Fruit fly (Drosophila melanogaster) whole organism, embryonic: ENCODE data around the gene mts.
A peak's percentile ranks its signal among the peaks of the same experiment; 100 is the strongest.

ENCODE experiments used
- CG10209 ChIP-seq: fragments of 200-800 bp; sonication (Bioruptor generic); optimal IDR thresholded peaks from 3 replicates; lab custom pipeline; 2017; ENCODE audit warnings: missing biosample characterization, mild to moderate bottlenecking, missing genetic modification characterization, missing genetic modification reagents
- CG12071 ChIP-seq: fragments of 200-800 bp; sonication (Bioruptor generic); optimal IDR thresholded peaks from 3 replicates; lab custom pipeline; 2018; ENCODE audit warnings: missing biosample characterization, mild to moderate bottlenecking, missing genetic modification characterization
- CG15073 ChIP-seq: fragments of 200-800 bp; sonication (Bioruptor generic); optimal IDR thresholded peaks from 2 replicates; lab custom pipeline; 2016; ENCODE audit warnings: missing biosample characterization, missing genetic modification characterization
- CG1647 ChIP-seq: fragments of 200-800 bp; sonication (Bioruptor generic); optimal IDR thresholded peaks from 3 replicates; lab custom pipeline; 2016; ENCODE audit warnings: missing biosample characterization, missing genetic modification characterization
- CG16815 ChIP-seq: fragments of 200-800 bp; sonication (Bioruptor generic); optimal IDR thresholded peaks from 3 replicates; lab custom pipeline; 2017; ENCODE audit warnings: missing biosample characterization, mild to moderate bottlenecking, missing genetic modification characterization
- CG18599 ChIP-seq: fragments of 200-800 bp; sonication (Bioruptor generic); optimal IDR thresholded peaks from 3 replicates; lab custom pipeline; 2017; ENCODE audit warnings: missing biosample characterization, missing genetic modification characterization, mild to moderate bottlenecking, moderate library complexity, missing genetic modification reagents
- CG30431 ChIP-seq: fragments of 200-800 bp; sonication (Bioruptor generic); optimal IDR thresholded peaks from 2 replicates; lab custom pipeline; 2017; ENCODE audit warnings: missing biosample characterization, missing genetic modification characterization
- CG3163 ChIP-seq: fragments of 200-800 bp; sonication (Bioruptor generic); optimal IDR thresholded peaks from 3 replicates; lab custom pipeline; 2016; ENCODE audit warnings: missing biosample characterization, missing genetic modification characterization
- CG3407 ChIP-seq: fragments of 200-800 bp; sonication (Bioruptor generic); optimal IDR thresholded peaks from 2 replicates; lab custom pipeline; 2018; ENCODE audit warnings: missing biosample characterization, mild to moderate bottlenecking, missing genetic modification characterization
- CG34224 ChIP-seq: fragments of 200-800 bp; sonication (Bioruptor generic); IDR thresholded peaks from 3 replicates; pipeline ENCODE4 v1.3.6; 2022; ENCODE audit warnings: missing biosample characterization, missing genetic modification characterization; ENCODE audit not compliant: partially characterized antibody
- CG4404 ChIP-seq: fragments of 200-800 bp; sonication (Bioruptor generic); IDR thresholded peaks from 2 replicates; pipeline ENCODE4 v1.3.6; 2022; ENCODE audit warnings: missing biosample characterization, missing genetic modification characterization
- CG4424 ChIP-seq: fragments of 200-800 bp; sonication (Bioruptor generic); optimal IDR thresholded peaks from 3 replicates; lab custom pipeline; 2016; ENCODE audit warnings: missing biosample characterization, missing genetic modification characterization
- CG4707 ChIP-seq: fragments of 200-800 bp; sonication (Bioruptor generic); optimal IDR thresholded peaks from 2 replicates; lab custom pipeline; 2018; ENCODE audit warnings: missing biosample characterization, mild to moderate bottlenecking, missing genetic modification characterization, moderate library complexity
- CG4854 ChIP-seq: fragments of 200-800 bp; sonication (Bioruptor generic); optimal IDR thresholded peaks from 2 replicates; lab custom pipeline; 2016; ENCODE audit warnings: missing biosample characterization, missing genetic modification characterization, inconsistent platforms
- CG7271 ChIP-seq: fragments of 200-800 bp; sonication (Bioruptor generic); optimal IDR thresholded peaks from 2 replicates; lab custom pipeline; 2018; ENCODE audit warnings: missing biosample characterization, mild to moderate bottlenecking, missing genetic modification characterization, moderate library complexity
- CG7839 ChIP-seq: fragments of 200-800 bp; sonication (Bioruptor generic); optimal IDR thresholded peaks from 3 replicates; lab custom pipeline; 2018; ENCODE audit warnings: missing biosample characterization, mild to moderate bottlenecking, missing genetic modification characterization, moderate library complexity
- CG7928 ChIP-seq: fragments of 200-800 bp; sonication (Bioruptor generic); optimal IDR thresholded peaks from 2 replicates; lab custom pipeline; 2017; ENCODE audit warnings: missing biosample characterization, mild to moderate bottlenecking, missing genetic modification characterization
- CG8089 ChIP-seq: fragments of 200-800 bp; sonication (Bioruptor generic); optimal IDR thresholded peaks from 3 replicates; lab custom pipeline; 2016; ENCODE audit warnings: missing biosample characterization, missing genetic modification characterization
- CG8359 ChIP-seq: fragments of 200-800 bp; sonication (Bioruptor generic); optimal IDR thresholded peaks from 2 replicates; lab custom pipeline; 2017; ENCODE audit warnings: missing biosample characterization, mild to moderate bottlenecking, missing genetic modification characterization, borderline replicate concordance
- CG8944 ChIP-seq: fragments of 200-800 bp; sonication (Bioruptor generic); optimal IDR thresholded peaks from 3 replicates; lab custom pipeline; 2016; ENCODE audit warnings: missing biosample characterization, missing genetic modification characterization
- CG9437 ChIP-seq: fragments of 200-800 bp; sonication (Bioruptor generic); optimal IDR thresholded peaks from 2 replicates; lab custom pipeline; 2018; ENCODE audit warnings: missing biosample characterization, mild to moderate bottlenecking, missing genetic modification characterization
- CG9817 ChIP-seq: fragments of 200-800 bp; sonication (Bioruptor generic); optimal IDR thresholded peaks from 2 replicates; lab custom pipeline; 2018; ENCODE audit warnings: missing biosample characterization, mild to moderate bottlenecking, missing genetic modification characterization, moderate library complexity
- CTCF ChIP-seq: fragments of 200-800 bp; sonication (Bioruptor generic); optimal IDR thresholded peaks from 2 replicates; lab custom pipeline; 2017; ENCODE audit warnings: missing biosample characterization, mild to moderate bottlenecking, missing genetic modification characterization, moderate library complexity
- Doc3 ChIP-seq: fragments of 200-800 bp; sonication (Bioruptor generic); IDR thresholded peaks from 3 replicates; pipeline ENCODE4 v1.3.6; 2022; ENCODE audit warnings: missing biosample characterization, missing genetic modification characterization; ENCODE audit not compliant: partially characterized antibody
- Fer2 ChIP-seq: fragments of 200-800 bp; sonication (Bioruptor generic); optimal IDR thresholded peaks from 2 replicates; lab custom pipeline; 2018; ENCODE audit warnings: missing biosample characterization, mild to moderate bottlenecking, missing genetic modification characterization, moderate library complexity
- Hr3 ChIP-seq: fragments of 200-800 bp; sonication (Bioruptor generic); optimal IDR thresholded peaks from 3 replicates; lab custom pipeline; 2016; ENCODE audit warnings: missing biosample characterization, missing genetic modification characterization
- Lim3 ChIP-seq: fragments of 200-800 bp; sonication (Bioruptor generic); IDR thresholded peaks from 2 replicates; pipeline ENCODE4 v1.3.6; 2022; ENCODE audit warnings: missing biosample characterization, missing genetic modification characterization
- Oli ChIP-seq: fragments of 200-800 bp; sonication (Bioruptor generic); optimal IDR thresholded peaks from 2 replicates; lab custom pipeline; 2018; ENCODE audit warnings: missing biosample characterization, mild to moderate bottlenecking, missing genetic modification characterization, moderate library complexity
- Sin3A ChIP-seq: fragments of >200 bp; optimal IDR thresholded peaks from 2 replicates; lab custom pipeline; 2018
- Taf1 ChIP-seq: fragments of 200-800 bp; sonication (Bioruptor generic); IDR thresholded peaks from 2 replicates; pipeline ENCODE4 v1.3.6; 2022; ENCODE audit warnings: missing biosample characterization, missing genetic modification characterization
- Vsx1 ChIP-seq: fragments of 200-800 bp; sonication (Bioruptor generic); optimal IDR thresholded peaks from 2 replicates; lab custom pipeline; 2017; ENCODE audit warnings: missing biosample characterization, mild to moderate bottlenecking, missing genetic modification characterization, missing genetic modification reagents
- aop ChIP-seq: fragments of 200-800 bp; sonication (Bioruptor generic); IDR thresholded peaks from 2 replicates; pipeline ENCODE4 v1.3.6; 2022; ENCODE audit warnings: missing biosample characterization, missing genetic modification characterization
- ara ChIP-seq: fragments of 200-800 bp; sonication (Bioruptor generic); IDR thresholded peaks from 2 replicates; pipeline ENCODE4 v1.3.6; 2022; ENCODE audit warnings: missing biosample characterization, missing genetic modification characterization
- bigmax ChIP-seq: fragments of 200-800 bp; sonication (Bioruptor generic); optimal IDR thresholded peaks from 2 replicates; lab custom pipeline; 2018; ENCODE audit warnings: missing biosample characterization, mild to moderate bottlenecking, missing genetic modification characterization
- disco-r ChIP-seq: fragments of 200-800 bp; sonication (Bioruptor generic); optimal IDR thresholded peaks from 2 replicates; lab custom pipeline; 2016; ENCODE audit warnings: missing biosample characterization, missing genetic modification characterization
- fd96Cb ChIP-seq: fragments of 200-800 bp; sonication (Bioruptor generic); optimal IDR thresholded peaks from 2 replicates; lab custom pipeline; 2018; ENCODE audit warnings: missing biosample characterization, mild to moderate bottlenecking, missing genetic modification characterization, moderate library complexity
- hb ChIP-seq: fragments of 200-800 bp; sonication (Bioruptor generic); IDR thresholded peaks from 3 replicates; pipeline ENCODE4 v1.3.6; 2022; ENCODE audit warnings: missing biosample characterization, missing genetic modification characterization; ENCODE audit not compliant: partially characterized antibody
- jigr1 ChIP-seq: fragments of 200-800 bp; sonication (Bioruptor generic); IDR thresholded peaks from 3 replicates; pipeline ENCODE4 v1.3.6; 2022; ENCODE audit warnings: missing biosample characterization, missing genetic modification characterization
- mld ChIP-seq: fragments of 200-800 bp; sonication (Bioruptor generic); IDR thresholded peaks from 3 replicates; pipeline ENCODE4 v1.3.6; 2022; ENCODE audit warnings: missing biosample characterization, missing genetic modification characterization; ENCODE audit not compliant: partially characterized antibody
- nom ChIP-seq: fragments of 200-800 bp; sonication (Bioruptor generic); optimal IDR thresholded peaks from 2 replicates; lab custom pipeline; 2017; ENCODE audit warnings: missing biosample characterization, missing genetic modification characterization, mild to moderate bottlenecking, moderate library complexity, missing genetic modification reagents
- p53 ChIP-seq: fragments of 200-800 bp; sonication (Bioruptor generic); optimal IDR thresholded peaks from 2 replicates; lab custom pipeline; 2016; ENCODE audit warnings: missing biosample characterization, missing genetic modification characterization
- pzg ChIP-seq: fragments of 200-800 bp; sonication (Bioruptor generic); optimal IDR thresholded peaks from 3 replicates; lab custom pipeline; 2018; ENCODE audit warnings: missing biosample characterization, mild to moderate bottlenecking, missing genetic modification characterization, moderate library complexity
- sens ChIP-seq: fragments of 200-800 bp; sonication (Bioruptor generic); peaks from one replicate; lab custom pipeline; 2016; ENCODE audit warnings: missing biosample characterization, missing genetic modification characterization
- sim ChIP-seq: fragments of 200-800 bp; sonication (Bioruptor generic); IDR thresholded peaks from 2 replicates; pipeline ENCODE4 v1.3.6; 2022; ENCODE audit warnings: missing biosample characterization, missing genetic modification characterization
- sisA ChIP-seq: fragments of 200-800 bp; sonication (Bioruptor generic); IDR thresholded peaks from 2 replicates; pipeline ENCODE4 v1.3.6; 2022; ENCODE audit warnings: missing biosample characterization, missing genetic modification characterization
- stc ChIP-seq: fragments of 200-800 bp; sonication (Bioruptor generic); IDR thresholded peaks from 2 replicates; pipeline ENCODE4 v1.3.6; 2022; ENCODE audit warnings: missing biosample characterization, missing genetic modification characterization
- tin ChIP-seq: fragments of 200-800 bp; sonication (Bioruptor generic); optimal IDR thresholded peaks from 3 replicates; lab custom pipeline; 2016; ENCODE audit warnings: missing biosample characterization, missing genetic modification characterization
- z ChIP-seq: fragments of 200-800 bp; sonication (Bioruptor generic); IDR thresholded peaks from 3 replicates; pipeline ENCODE4 v1.3.6; 2022; ENCODE audit warnings: missing biosample characterization, missing genetic modification characterization

Gene mts

DNA sequence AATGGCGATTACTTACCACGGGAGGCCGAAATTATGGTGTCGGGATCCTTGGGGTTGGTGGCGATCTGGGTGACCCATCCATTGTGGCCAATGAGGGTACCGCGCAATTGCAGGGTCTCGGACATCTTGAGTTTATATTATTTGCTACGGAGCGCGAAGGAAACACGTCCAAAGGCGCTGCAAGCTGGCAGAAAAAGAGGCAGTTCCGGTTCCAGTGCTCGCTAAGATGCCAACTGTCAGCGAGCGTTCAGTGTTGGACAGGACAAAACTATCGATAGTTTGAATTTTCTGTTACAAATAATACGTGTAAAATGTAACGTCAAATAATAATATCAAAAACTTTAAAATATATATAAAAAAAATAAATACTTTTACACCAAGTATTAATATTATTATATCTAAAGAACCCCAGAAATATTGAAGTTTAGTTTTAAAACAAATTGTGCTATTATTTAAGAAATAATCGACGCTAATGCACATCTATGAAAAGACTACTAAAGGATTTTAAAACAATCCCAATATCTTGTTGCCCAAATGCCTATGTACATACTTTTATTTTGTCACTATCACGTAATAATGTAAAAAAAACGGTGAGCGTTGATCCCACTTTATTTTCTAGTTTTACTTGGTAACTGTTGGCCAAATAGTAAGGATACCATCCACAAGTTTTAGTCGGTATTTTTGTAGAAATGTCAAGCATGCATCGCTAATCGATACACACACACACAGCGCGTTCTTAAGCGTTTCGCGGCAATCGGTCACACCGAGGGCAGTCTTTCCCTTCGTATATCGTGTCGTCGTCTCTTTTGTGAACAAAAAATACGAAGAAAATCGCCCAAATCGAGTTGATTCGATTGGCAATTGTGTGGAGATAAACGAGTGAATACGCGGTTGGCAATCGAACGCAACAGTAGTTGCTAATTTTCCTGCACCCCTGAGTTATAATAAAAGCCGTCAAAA is at the start of gene mts, which contains the start of gene Rack1 (continued):
- peak; percentile 83 for TF ChIP-seq Vsx1
- peak; percentile 80 for TF ChIP-seq CG3407 (GFP tag; lab: Kevin White, UChicago)
- peak; percentile 60 for TF ChIP-seq CG4854 (GFP tag; lab: Kevin White, UChicago)
- no peak for TF ChIP-seq CG15073 (GFP tag; lab: Kevin White, UChicago)
- no peak; the same call in 1 of the 3 replicates for TF ChIP-seq hb (GFP tag; lab: Robert Waterston, UW)
- TF ChIP-seq CG4404 (GFP tag; lab: Robert Waterston, UW) = no peak
- TF ChIP-seq CG4707 (GFP tag; lab: Kevin White, UChicago) = peak; percentile 87
- no peak for TF ChIP-seq Doc3
- TF ChIP-seq CG1647 = peak; percentile 42
- 0 out of 2 replicates have a peak, but pooled peaks have one; percentile 43 for TF ChIP-seq Taf1
- TF ChIP-seq tin (GFP tag; lab: Kevin White, UChicago) = peak; percentile 73
- peak; percentile 93 for TF ChIP-seq sens (GFP tag; lab: Kevin White, UChicago)
- peak; percentile 88 for TF ChIP-seq CG10209
- TF ChIP-seq Hr3 (GFP tag; lab: Kevin White, UChicago) = peak; percentile 58
- TF ChIP-seq CG9437 (GFP tag; lab: Kevin White, UChicago) = peak; percentile 92
- TF ChIP-seq aop (GFP tag; lab: Robert Waterston, UW) = 0 out of 2 replicates have a peak, but pooled peaks have one; percentile 11
- peak; percentile 34 for TF ChIP-seq CG3163
- TF ChIP-seq CG30431 (GFP tag; lab: Kevin White, UChicago) = peak; percentile 71
- TF ChIP-seq bigmax (GFP tag; lab: Kevin White, UChicago) = peak; percentile 64
- TF ChIP-seq Sin3A (lab: Kevin White, UChicago) = peak; percentile 24
- peak; percentile 82 for TF ChIP-seq CG7839 (tag; lab: Kevin White, UChicago)
- TF ChIP-seq CG18599 (GFP tag; lab: Kevin White, UChicago) = peak; percentile 92
- peak; percentile 48; the same call in 1 of the 2 replicates for TF ChIP-seq sisA (GFP tag; lab: Robert Waterston, UW)
- TF ChIP-seq ara (GFP tag; lab: Robert Waterston, UW) = peak; percentile 64
- peak; percentile 92 for TF ChIP-seq CG12071 (GFP tag; lab: Kevin White, UChicago)
- TF ChIP-seq CG16815 = peak; percentile 60
- TF ChIP-seq p53 (GFP tag; lab: Kevin White, UChicago) = peak; percentile 32
- TF ChIP-seq Lim3 (GFP tag; lab: Robert Waterston, UW) = no peak
- TF ChIP-seq mld = 0 out of 3 replicates have a peak, but pooled peaks have one; percentile 13
- peak; percentile 71 for TF ChIP-seq Oli
- peak; percentile 69 for TF ChIP-seq CG8089 (GFP tag; lab: Kevin White, UChicago)
- peak; percentile 30; the same call in 2 of the 3 replicates for TF ChIP-seq CG34224 (GFP tag; lab: Robert Waterston, UW)
- TF ChIP-seq z (GFP tag; lab: Robert Waterston, UW) = 0 out of 3 replicates have a peak, but pooled peaks have one; percentile 42
- TF ChIP-seq stc (GFP tag; lab: Robert Waterston, UW) = peak; percentile 82
- peak; percentile 74 for TF ChIP-seq Fer2 (tag; lab: Kevin White, UChicago)
- peak; percentile 89 for TF ChIP-seq nom (GFP tag; lab: Kevin White, UChicago)
- TF ChIP-seq fd96Cb (tag; lab: Kevin White, UChicago) = peak; percentile 34
- peak; percentile 54 for TF ChIP-seq CG7928 (GFP tag; lab: Kevin White, UChicago)
- peak; percentile 82 for TF ChIP-seq pzg (GFP tag; lab: Kevin White, UChicago)
- TF ChIP-seq sim (GFP tag; lab: Robert Waterston, UW) = peak; percentile 77
- peak; percentile 68 for TF ChIP-seq CG8944
- TF ChIP-seq jigr1 (GFP tag; lab: Robert Waterston, UW) = no peak
- TF ChIP-seq CG4424 (GFP tag; lab: Kevin White, UChicago) = peak; percentile 87
- TF ChIP-seq CG8359 (GFP tag; lab: Kevin White, UChicago) = peak; percentile 74
- peak; percentile 93 for TF ChIP-seq CG7271 (tag; lab: Kevin White, UChicago)
- TF ChIP-seq disco-r = peak; percentile 66
- peak; percentile 62 for TF ChIP-seq CTCF (GFP tag; lab: Kevin White, UChicago)
- TF ChIP-seq CG9817 (tag; lab: Kevin White, UChicago) = peak; percentile 81
